Fruit fly (Drosophila melanogaster) whole organism, embryonic: ENCODE data around the gene Pgant7.

Experiments used
- Atf6 ChIP-seq: fragments of 200-800 bp; sonication (Bioruptor generic); IDR thresholded peaks from 2 replicates; pipeline ENCODE4 v1.3.6; 2022; ENCODE audit warnings: missing biosample characterization, missing genetic modification characterization
- B-H1 ChIP-seq: fragments of 200-800 bp; sonication (Bioruptor generic); IDR thresholded peaks from 3 replicates; pipeline ENCODE4 v1.3.6; 2022; ENCODE audit warnings: missing biosample characterization, missing genetic modification characterization
- CG10274 ChIP-seq: fragments of 200-800 bp; sonication (Bioruptor generic); optimal IDR thresholded peaks from 3 replicates; lab custom pipeline; 2017; ENCODE audit warnings: missing biosample characterization, mild to moderate bottlenecking, missing genetic modification characterization
- CG10959 ChIP-seq: fragments of 200-800 bp; sonication (Bioruptor generic); IDR thresholded peaks from 2 replicates; pipeline ENCODE4 v1.3.6; 2022; ENCODE audit warnings: missing biosample characterization, missing genetic modification characterization
- CG12942 ChIP-seq: fragments of 200-800 bp; sonication (Bioruptor generic); optimal IDR thresholded peaks from 3 replicates; lab custom pipeline; 2016; ENCODE audit warnings: missing biosample characterization, missing genetic modification characterization
- CG13296 ChIP-seq: fragments of 200-800 bp; sonication (Bioruptor generic); optimal IDR thresholded peaks from 3 replicates; lab custom pipeline; 2018; ENCODE audit warnings: missing biosample characterization, mild to moderate bottlenecking, missing genetic modification characterization
- CG14965 ChIP-seq: fragments of 200-800 bp; sonication (Bioruptor generic); optimal IDR thresholded peaks from 2 replicates; lab custom pipeline; 2016; ENCODE audit warnings: missing biosample characterization, missing genetic modification characterization, borderline replicate concordance
- CG15073 ChIP-seq: fragments of 200-800 bp; sonication (Bioruptor generic); optimal IDR thresholded peaks from 2 replicates; lab custom pipeline; 2016; ENCODE audit warnings: missing biosample characterization, missing genetic modification characterization
- CG1529 ChIP-seq: fragments of 200-800 bp; sonication (Bioruptor generic); optimal IDR thresholded peaks from 3 replicates; lab custom pipeline; 2018; ENCODE audit warnings: missing biosample characterization, missing genetic modification characterization
- CG15696 ChIP-seq: fragments of 200-800 bp; sonication (Bioruptor generic); optimal IDR thresholded peaks from 2 replicates; lab custom pipeline; 2019; ENCODE audit warnings: missing biosample characterization, mild to moderate bottlenecking, missing genetic modification characterization, moderate library complexity
- CG16815 ChIP-seq: fragments of 200-800 bp; sonication (Bioruptor generic); optimal IDR thresholded peaks from 3 replicates; lab custom pipeline; 2017; ENCODE audit warnings: missing biosample characterization, mild to moderate bottlenecking, missing genetic modification characterization
- CG18599 ChIP-seq: fragments of 200-800 bp; sonication (Bioruptor generic); optimal IDR thresholded peaks from 3 replicates; lab custom pipeline; 2017; ENCODE audit warnings: missing biosample characterization, missing genetic modification characterization, mild to moderate bottlenecking, moderate library complexity, missing genetic modification reagents
- CG2129 ChIP-seq: fragments of 200-800 bp; sonication (Bioruptor generic); IDR thresholded peaks from 2 replicates; pipeline ENCODE4 v1.3.6; 2022; ENCODE audit warnings: missing biosample characterization, missing genetic modification characterization; ENCODE audit not compliant: partially characterized antibody
- CG2199 ChIP-seq: fragments of 200-800 bp; sonication (Bioruptor generic); IDR thresholded peaks from 3 replicates; pipeline ENCODE4 v1.3.6; 2022; ENCODE audit warnings: missing biosample characterization, missing genetic modification characterization
- CG2678 ChIP-seq: fragments of 200-800 bp; sonication (Bioruptor generic); optimal IDR thresholded peaks from 3 replicates; lab custom pipeline; 2019; ENCODE audit warnings: missing biosample characterization, mild to moderate bottlenecking, missing genetic modification characterization, moderate library complexity
- CG30431 ChIP-seq: fragments of 200-800 bp; sonication (Bioruptor generic); optimal IDR thresholded peaks from 2 replicates; lab custom pipeline; 2017; ENCODE audit warnings: missing biosample characterization, missing genetic modification characterization
- CG31365 ChIP-seq: fragments of 200-800 bp; sonication (Bioruptor generic); optimal IDR thresholded peaks from 2 replicates; lab custom pipeline; 2018; ENCODE audit warnings: missing biosample characterization, mild to moderate bottlenecking, missing genetic modification characterization
- CG32532 ChIP-seq: fragments of 200-800 bp; sonication (Bioruptor generic); IDR thresholded peaks from 2 replicates; pipeline ENCODE4 v1.3.6; 2022; ENCODE audit warnings: missing biosample characterization, missing genetic modification characterization
- CG32767 ChIP-seq: fragments of 200-800 bp; sonication (Bioruptor generic); IDR thresholded peaks from 2 replicates; pipeline ENCODE4 v1.3.6; 2022; ENCODE audit warnings: missing biosample characterization, missing genetic modification characterization
- CG34422 ChIP-seq: fragments of 200-800 bp; sonication (Bioruptor generic); IDR thresholded peaks from 3 replicates; pipeline ENCODE4 v1.3.6; 2022; ENCODE audit warnings: missing biosample characterization, missing genetic modification characterization
- CG3726 ChIP-seq: fragments of 200-800 bp; sonication (Bioruptor generic); IDR thresholded peaks from 3 replicates; pipeline ENCODE4, ENCODE4 v1.3.6; 2022; ENCODE audit warnings: missing biosample characterization, missing genetic modification characterization
- CG3995 ChIP-seq: fragments of 200-800 bp; sonication (Bioruptor generic); optimal IDR thresholded peaks from 3 replicates; lab custom pipeline; 2016; ENCODE audit warnings: missing biosample characterization, missing genetic modification characterization
- CG42726 ChIP-seq: fragments of 200-800 bp; sonication (Bioruptor generic); IDR thresholded peaks from 2 replicates; pipeline ENCODE4 v1.3.6; 2022; ENCODE audit warnings: missing biosample characterization, missing genetic modification characterization; ENCODE audit not compliant: partially characterized antibody
- CG4360 ChIP-seq: fragments of 200-800 bp; sonication (Bioruptor generic); IDR thresholded peaks from 2 replicates; pipeline ENCODE4 v1.3.6; 2022; ENCODE audit warnings: missing biosample characterization, missing genetic modification characterization
- CG5180 ChIP-seq: fragments of 200-800 bp; sonication (Bioruptor generic); optimal IDR thresholded peaks from 3 replicates; lab custom pipeline; 2017; ENCODE audit warnings: missing biosample characterization, missing genetic modification characterization, mild to moderate bottlenecking, moderate library complexity, missing genetic modification reagents
- CG8089 ChIP-seq: fragments of 200-800 bp; sonication (Bioruptor generic); optimal IDR thresholded peaks from 3 replicates; lab custom pipeline; 2016; ENCODE audit warnings: missing biosample characterization, missing genetic modification characterization
- CG9876 ChIP-seq: fragments of 200-800 bp; sonication (Bioruptor generic); optimal IDR thresholded peaks from 2 replicates; lab custom pipeline; 2016; ENCODE audit warnings: missing biosample characterization, missing genetic modification characterization
- CTCF ChIP-seq: fragments of 200-800 bp; sonication (Bioruptor generic); optimal IDR thresholded peaks from 2 replicates; lab custom pipeline; 2017; ENCODE audit warnings: missing biosample characterization, mild to moderate bottlenecking, missing genetic modification characterization, moderate library complexity
- Dbx ChIP-seq: fragments of 200-800 bp; sonication (Bioruptor generic); IDR thresholded peaks from 3 replicates; pipeline ENCODE4 v1.3.6; 2022; ENCODE audit warnings: missing biosample characterization, missing genetic modification characterization
- Dll ChIP-seq: fragments of 200-800 bp; sonication (Bioruptor generic); IDR thresholded peaks from 4 replicates; pipeline ENCODE4 v1.3.6; 2022; ENCODE audit warnings: missing biosample characterization, missing genetic modification characterization; ENCODE audit not compliant: partially characterized antibody
- H15 ChIP-seq: fragments of 200-800 bp; sonication (Bioruptor generic); IDR thresholded peaks from 3 replicates; pipeline ENCODE4 v1.3.6; 2022; ENCODE audit warnings: missing biosample characterization, missing genetic modification characterization
- HmgD ChIP-seq: fragments of 200-800 bp; sonication (Bioruptor generic); optimal IDR thresholded peaks from 3 replicates; lab custom pipeline; 2016; ENCODE audit warnings: missing biosample characterization, missing genetic modification characterization
- Scr ChIP-seq: fragments of 200-800 bp; sonication (Bioruptor generic); IDR thresholded peaks from 2 replicates; pipeline ENCODE4 v1.3.6; 2022; ENCODE audit warnings: missing biosample characterization, missing genetic modification characterization; ENCODE audit not compliant: partially characterized antibody
- Sry-δ ChIP-seq: fragments of 200-800 bp; sonication (Bioruptor generic); optimal IDR thresholded peaks from 2 replicates; lab custom pipeline; 2016; ENCODE audit warnings: missing biosample characterization, missing genetic modification characterization
- bigmax ChIP-seq: fragments of 200-800 bp; sonication (Bioruptor generic); optimal IDR thresholded peaks from 2 replicates; lab custom pipeline; 2018; ENCODE audit warnings: missing biosample characterization, mild to moderate bottlenecking, missing genetic modification characterization
- dimm ChIP-seq: fragments of 200-800 bp; sonication (Bioruptor generic); IDR thresholded peaks from 2 replicates; pipeline ENCODE4 v1.3.6; 2022; ENCODE audit warnings: missing biosample characterization, missing genetic modification characterization
- gsb-n ChIP-seq: fragments of 200-800 bp; sonication (Bioruptor generic); optimal IDR thresholded peaks from 3 replicates; lab custom pipeline; 2018; ENCODE audit warnings: missing biosample characterization, mild to moderate bottlenecking, missing genetic modification characterization
- lab ChIP-seq: fragments of 200-800 bp; sonication (Bioruptor generic); optimal IDR thresholded peaks from 3 replicates; lab custom pipeline; 2017; ENCODE audit warnings: missing biosample characterization, missing genetic modification characterization, mild to moderate bottlenecking, moderate library complexity, missing genetic modification reagents
- lola ChIP-seq, 3 experiments: fragments of >200 bp in 2 of 3; fragments of 200-800 bp in 1 of 3; sonication (Bioruptor generic) in 1 of 3; optimal IDR thresholded peaks; 2 replicates each; lab custom pipeline; 2017 to 2019; ENCODE audit warnings: missing biosample characterization in 3 of 3, missing genetic modification characterization in 3 of 3, mild to moderate bottlenecking in 1 of 3, moderate library complexity in 1 of 3
- nom ChIP-seq: fragments of 200-800 bp; sonication (Bioruptor generic); optimal IDR thresholded peaks from 2 replicates; lab custom pipeline; 2017; ENCODE audit warnings: missing biosample characterization, missing genetic modification characterization, mild to moderate bottlenecking, moderate library complexity, missing genetic modification reagents
- salm ChIP-seq: fragments of 200-800 bp; sonication (Bioruptor generic); optimal IDR thresholded peaks from 2 replicates; lab custom pipeline; 2018; ENCODE audit warnings: missing biosample characterization, mild to moderate bottlenecking, missing genetic modification characterization
- scrt ChIP-seq: fragments of 200-800 bp; sonication (Bioruptor generic); optimal IDR thresholded peaks from 2 replicates; lab custom pipeline; 2018; ENCODE audit warnings: missing biosample characterization, mild to moderate bottlenecking, missing genetic modification characterization, moderate library complexity
- slp2 ChIP-seq: fragments of 200-800 bp; sonication (Bioruptor generic); optimal IDR thresholded peaks from 2 replicates; lab custom pipeline; 2016; ENCODE audit warnings: missing biosample characterization, missing genetic modification characterization
- stwl ChIP-seq: fragments of 200-800 bp; sonication (Bioruptor generic); optimal IDR thresholded peaks from 3 replicates; lab custom pipeline; 2018; ENCODE audit warnings: missing biosample characterization, mild to moderate bottlenecking, missing genetic modification characterization, moderate library complexity
- tgo ChIP-seq: fragments of 200-800 bp; sonication (Bioruptor generic); IDR thresholded peaks from 3 replicates; pipeline ENCODE4 v1.3.6; 2022; ENCODE audit warnings: missing biosample characterization, missing genetic modification characterization
- trh ChIP-seq: fragments of 200-800 bp; sonication (Bioruptor generic); optimal IDR thresholded peaks from 2 replicates; lab custom pipeline; 2016; ENCODE audit warnings: missing biosample characterization, missing genetic modification characterization
- wdn ChIP-seq: fragments of 200-800 bp; sonication (Bioruptor generic); IDR thresholded peaks from 2 replicates; pipeline ENCODE4 v1.3.6; 2022; ENCODE audit warnings: missing biosample characterization, missing genetic modification characterization
- zfh2 ChIP-seq: fragments of 200-800 bp; sonication (Bioruptor generic); optimal IDR thresholded peaks from 2 replicates; lab custom pipeline; 2016; ENCODE audit warnings: missing biosample characterization, missing genetic modification characterization

Gene Pgant7

dm6 chrX:18506639-18507528 is 7.1 kb upstream of the Pgant7 start (continued):
- TF ChIP-seq CG10959 (peak; percentile 35; the same call in 1 of the 2 replicates), dimm (GFP tag; lab: Robert Waterston, UW) (no peak), CG8089 (GFP tag; lab: Kevin White, UChicago) (peak; percentile 67), CG5180 (GFP tag; lab: Kevin White, UChicago) (peak; percentile 99), CG3995 (GFP tag; lab: Kevin White, UChicago) (no peak), CG32767 (peak; percentile 39; the same call in 1 of the 2 replicates), stwl (no peak), slp2 (GFP tag; lab: Kevin White, UChicago) (peak; percentile 53), CG13296 (GFP tag; lab: Kevin White, UChicago) (peak; percentile 50), H15 (peak; percentile 58; the same call in 1 of the 3 replicates), CG2199 (peak; percentile 77), CG2129 (GFP tag; lab: Robert Waterston, UW) (no peak), CG1529 (peak; percentile 31), Sry-δ (peak; percentile 39), scrt (GFP tag; lab: Kevin White, UChicago) (peak; percentile 61), gsb-n (peak; percentile 49), CG3726 (GFP tag; lab: Robert Waterston, UW) (peak; percentile 54; the same call in 1 of the 3 replicates), CG15696 (peak; percentile 9), CTCF (GFP tag; lab: Kevin White, UChicago) (peak; percentile 40), CG34422 (peak; percentile 86), CG9876 (GFP tag; lab: Kevin White, UChicago) (peak; percentile 3), lab (GFP tag; lab: Kevin White, UChicago) (peak; percentile 87), zfh2 (GFP tag; lab: Kevin White, UChicago) (peak; percentile 56), B-H1 (GFP tag; lab: Robert Waterston, UW) (peak; percentile 56; the same call in 2 of the 3 replicates), CG14965 (GFP tag; lab: Kevin White, UChicago) (peak; percentile 51), CG30431 (GFP tag; lab: Kevin White, UChicago) (peak; percentile 60), CG16815 (peak; percentile 46), trh (GFP tag; lab: Kevin White, UChicago) (no peak), lola (GFP tag; optimal IDR thresholded peaks at IDR 0.05; lab: Kevin White, UChicago) (peak in 1 of 3 experiments; percentile 48), CG4360 (GFP tag; lab: Robert Waterston, UW) (peak; percentile 60), CG12942 (GFP tag; lab: Kevin White, UChicago) (peak; percentile 52), CG2678 (peak; percentile 78), Atf6 (GFP tag; lab: Robert Waterston, UW) (peak; percentile 88)

- TF ChIP-seq CG18599, result no peak
- TF ChIP-seq Dll (GFP tag; lab: Robert Waterston, UW), result no peak
- TF ChIP-seq bigmax (GFP tag; lab: Kevin White, UChicago), result no peak
- peak; percentile 20 for TF ChIP-seq HmgD (GFP tag; lab: Kevin White, UChicago)
- no peak for TF ChIP-seq wdn
- no peak for TF ChIP-seq CG14965 (GFP tag; lab: Kevin White, UChicago)
- no peak for TF ChIP-seq Scr (GFP tag; lab: Robert Waterston, UW)
- TF ChIP-seq CG16815, result no peak
- no peak for TF ChIP-seq CG31365
- TF ChIP-seq CG15073, result no peak
- TF ChIP-seq tgo (GFP tag; lab: Robert Waterston, UW), result no peak
- TF ChIP-seq Dbx (GFP tag; lab: Robert Waterston, UW), result no peak
- TF ChIP-seq salm, result no peak
- no peak for TF ChIP-seq CG42726 (GFP tag; lab: Robert Waterston, UW)
- TF ChIP-seq CG32532 (GFP tag; lab: Robert Waterston, UW), result no peak
- peak; percentile 92 for TF ChIP-seq CG2199
- TF ChIP-seq nom (GFP tag; lab: Kevin White, UChicago), result peak; percentile 50
- no peak for TF ChIP-seq slp2 (GFP tag; lab: Kevin White, UChicago)
- no peak for TF ChIP-seq CG10274 (GFP tag; lab: Kevin White, UChicago)
These were observed 5.3 kb upstream of the Pgant7 start, which contains the start of gene Wnt5 for dm6 chrX:18504948-18505597. Gene Wnt5 (minus strand): TSS chrX:18505405.
